Worm (Caenorhabditis elegans) whole organism, L4 larva: Measurements from ENCODE around the gene piga-1.

ENCODE experiments used
- T20F7.1 ChIP-seq: fragments of 200-800 bp; sonication (Bioruptor generic); optimal IDR thresholded peaks from 2 replicates; lab custom pipeline; 2018; ENCODE audit warnings: mild to moderate bottlenecking, missing genetic modification characterization, missing compliant biosample characterization
- aha-1 ChIP-seq: fragments of 150-350 bp; peaks from one replicate; lab custom pipeline; 2014; ENCODE audit warnings: missing biosample characterization, missing genetic modification characterization
- ama-1 ChIP-seq: fragments of 150-350 bp; optimal IDR thresholded peaks from 2 replicates; lab custom pipeline; 2014; ENCODE audit warnings: inconsistent platforms, mixed read lengths
- ceh-82 ChIP-seq: sonication (generic microtip); optimal IDR thresholded peaks from 2 replicates; lab custom pipeline; 2017; ENCODE audit warnings: missing biosample characterization, missing genetic modification characterization
- daf-19 ChIP-seq: fragments of 200-800 bp; sonication (Bioruptor generic); conservative IDR thresholded peaks from 2 replicates; pipeline ENCODE4 v1.3.6; 2022; ENCODE audit warnings: missing genetic modification characterization, missing compliant biosample characterization
- lsy-2 ChIP-seq, 2 experiments: fragments of 150-350 bp in 1 of 2; sonication (generic microtip) in 1 of 2; optimal IDR thresholded peaks; 2 replicates each; lab custom pipeline; 2014 to 2017; ENCODE audit warnings: missing biosample characterization in 2 of 2, missing genetic modification characterization in 2 of 2
- mdt-29 ChIP-seq: fragments of 200-800 bp; sonication (Bioruptor generic); IDR thresholded peaks from 2 replicates; pipeline ENCODE4 v1.3.6; 2022; ENCODE audit warnings: missing genetic modification reagents, missing genetic modification characterization, missing compliant biosample characterization
- nhr-25 ChIP-seq: sonication (generic microtip); optimal IDR thresholded peaks from 2 replicates; lab custom pipeline; 2017; ENCODE audit warnings: missing genetic modification characterization, mild to moderate bottlenecking, missing compliant biosample characterization, antibody characterized with exemption, moderate library complexity, borderline replicate concordance; ENCODE audit not compliant: insufficient read depth
- nhr-28 ChIP-seq: fragments of 150-350 bp; optimal IDR thresholded peaks from 2 replicates; lab custom pipeline; 2014; ENCODE audit warnings: missing biosample characterization, missing genetic modification characterization
- snpc-4 ChIP-seq: fragments of 150-350 bp; optimal IDR thresholded peaks from 2 replicates; lab custom pipeline; 2014; ENCODE audit warnings: missing biosample characterization, missing genetic modification characterization

ce11 chrII:8670835-8671234, 9.3 kb upstream of the piga-1 start:
- TF ChIP-seq snpc-4 (tag; lab: Kevin White, UChicago), result no peak
- TF ChIP-seq lsy-2 (tag; optimal IDR thresholded peaks at IDR 0.05; lab: Kevin White, UChicago), result no peak
- TF ChIP-seq ceh-82 (tag; lab: Kevin White, UChicago), result no peak
- TF ChIP-seq daf-19 (GFP tag; lab: Robert Waterston, UW), result no peak
- no peak for TF ChIP-seq mdt-29 (GFP tag; lab: Robert Waterston, UW)
- no peak for TF ChIP-seq T20F7.1
- TF ChIP-seq nhr-25 (tag; lab: Kevin White, UChicago), result no peak
- no peak for TF ChIP-seq nhr-28 (tag; lab: Kevin White, UChicago)
- TF ChIP-seq aha-1 (tag; lab: Kevin White, UChicago), result no peak
- TF ChIP-seq ama-1 (lab: Kevin White, UChicago), result no peak
